Worm (Caenorhabditis elegans): ENCODE data around the gene H20J04.1.

The H20J04.1 gene

DNA sequence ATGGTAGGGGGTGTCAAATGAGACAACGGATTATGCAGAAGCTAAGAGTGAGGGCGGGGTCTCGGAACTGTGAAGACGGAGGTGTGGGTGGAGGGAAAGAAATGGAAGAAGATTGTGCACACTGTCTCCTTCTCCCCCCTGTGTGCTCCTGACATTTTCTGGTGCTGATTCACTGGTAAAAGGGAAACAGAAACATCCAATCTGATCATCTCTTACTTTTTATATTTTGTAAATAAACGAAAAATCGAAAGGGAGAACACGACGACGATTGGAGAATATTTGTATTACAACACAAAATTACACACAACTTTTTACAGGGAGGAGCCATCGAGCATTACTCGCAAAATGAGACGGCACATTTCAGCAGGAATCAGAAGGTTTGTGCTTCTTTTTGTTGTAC is 27.9 kb downstream of the H20J04.1 start, which contains the start of gene fkh-6:
Gene fkh-6, minus strand, starts transcription at position 101 of the 400 bp plus-strand sequence.
- TF ChIP-seq fkh-3 (tag; optimal IDR thresholded peaks at IDR 0.05) (no peak), madf-8 (GFP tag; conservative IDR thresholded peaks at IDR 0.05) (no peak), hsf-1 (GFP tag; IDR thresholded peaks at IDR 0.05) (no peak), ztf-26 (tag; optimal IDR thresholded peaks at IDR 0.05) (no peak), F52B5.7 (tag; optimal IDR thresholded peaks at IDR 0.05) (no peak), nfya-1 (tag; optimal IDR thresholded peaks at IDR 0.05; ENCODE audit: borderline replicate concordance, insufficient read depth) (no peak), Y95B8A.8 (GFP tag; IDR thresholded peaks at IDR 0.05) (no peak), mcd-1 (GFP tag; IDR thresholded peaks at IDR 0.05) (no peak), zfh-2 (GFP tag; conservative IDR thresholded peaks at IDR 0.05) (peak; percentile 66)

- TF ChIP-seq ama-1 (optimal IDR thresholded peaks at IDR 0.05), result no peak
- TF ChIP-seq ama-1 (GFP tag; optimal IDR thresholded peaks at IDR 0.05), result no peak
- no peak for TF ChIP-seq mes-4 (tag; optimal IDR thresholded peaks at IDR 0.05)
- TF ChIP-seq F52B5.7 (tag; optimal IDR thresholded peaks at IDR 0.05), result no peak
- TF ChIP-seq cebp-1 (GFP tag; IDR thresholded peaks at IDR 0.05), result no peak
- no peak for TF ChIP-seq cebp-1 (tag; optimal IDR thresholded peaks at IDR 0.05)
- no peak for TF ChIP-seq egl-44 (GFP tag; IDR thresholded peaks at IDR 0.05)
- TF ChIP-seq lin-26 (GFP tag; IDR thresholded peaks at IDR 0.05), result no peak
- no peak for TF ChIP-seq B0261.1 (tag; optimal IDR thresholded peaks at IDR 0.05)
- no peak for TF ChIP-seq ztf-3 (GFP tag; optimal IDR thresholded peaks at IDR 0.05)
- TF ChIP-seq zim-3 (tag; optimal IDR thresholded peaks at IDR 0.05), result no peak
- TF ChIP-seq lin-35 (GFP tag; optimal IDR thresholded peaks at IDR 0.05), result no peak
- no peak for TF ChIP-seq F23B12.7 (tag; optimal IDR thresholded peaks at IDR 0.05; ENCODE audit: insufficient read depth)
- TF ChIP-seq nfyb-1 (GFP tag; IDR thresholded peaks at IDR 0.05), result no peak
- no peak for TF ChIP-seq ZK185.1 (tag; optimal IDR thresholded peaks at IDR 0.05; ENCODE audit: poor library complexity, severe bottlenecking)
- no peak for TF ChIP-seq tbp1 (GFP tag; optimal IDR thresholded peaks at IDR 0.05)
- TF ChIP-seq K12H6.12 (tag; optimal IDR thresholded peaks at IDR 0.05), result no peak
Observed at ce11 chrII:4391072-4391471, 35.7 kb downstream of the H20J04.1 start.

DNA sequence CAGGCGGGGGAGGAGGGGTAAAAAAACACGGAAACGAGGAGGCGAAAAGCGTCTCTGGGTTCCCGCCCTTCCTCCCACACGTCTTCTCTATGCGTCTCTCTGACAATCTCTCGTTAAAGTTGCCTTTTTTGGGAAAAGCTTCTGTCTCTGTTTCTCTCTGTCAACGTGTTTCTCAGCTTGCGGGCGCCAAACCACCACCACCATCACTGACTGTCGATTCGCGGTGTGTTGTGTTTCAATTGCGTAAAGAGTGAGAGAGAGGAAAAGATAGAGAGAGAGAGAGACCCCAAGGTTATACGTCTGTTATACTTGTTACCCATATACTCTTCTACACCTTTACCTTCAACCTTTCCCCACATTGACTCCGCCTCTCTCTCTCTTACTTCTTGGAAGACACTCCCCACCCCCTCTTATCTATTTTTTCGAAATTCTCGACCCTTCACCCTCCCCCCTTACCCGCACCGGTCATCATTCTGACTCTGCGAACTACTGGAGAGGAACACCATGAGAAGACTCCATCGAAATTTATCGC is 37.2 kb downstream of the H20J04.1 start, which contains the start of gene mlt-7:
Gene mlt-7, plus strand, starts transcription at position 482 of the 532 bp plus-strand sequence.
- no peak for TF ChIP-seq nfya-2 (GFP tag; IDR thresholded peaks at IDR 0.05)
- no peak for TF ChIP-seq egrh-3 (GFP tag; IDR thresholded peaks at IDR 0.05)
- TF ChIP-seq lin-26 (GFP tag; IDR thresholded peaks at IDR 0.05), result 0 out of 2 replicates have a peak, but pooled peaks have one; percentile 38
- no peak for TF ChIP-seq F37B4.10 (GFP tag; IDR thresholded peaks at IDR 0.05)
- no peak for TF ChIP-seq F55B11.4 (tag; optimal IDR thresholded peaks at IDR 0.05; ENCODE audit: borderline replicate concordance, insufficient read depth)
- no peak for TF ChIP-seq sdz-38 (tag; optimal IDR thresholded peaks at IDR 0.05)
- no peak for TF ChIP-seq snpc-1.1 (tag; optimal IDR thresholded peaks at IDR 0.05; ENCODE audit: insufficient read depth)
- TF ChIP-seq Y79H2A.3 (GFP tag; conservative IDR thresholded peaks at IDR 0.05), result no peak

- TF ChIP-seq tbp1 (GFP tag; optimal IDR thresholded peaks at IDR 0.05) (no peak), F52B5.7 (tag; optimal IDR thresholded peaks at IDR 0.05) (no peak), T07F8.4 (tag; optimal IDR thresholded peaks at IDR 0.05) (no peak), nfyb-1 (GFP tag; IDR thresholded peaks at IDR 0.05) (no peak), B0336.3 (GFP tag; IDR thresholded peaks at IDR 0.05) (no peak), bed-1 (GFP tag; IDR thresholded peaks at IDR 0.05) (no peak), ccch-3 (GFP tag; optimal IDR thresholded peaks at IDR 0.05) (no peak), ztf-26 (tag; optimal IDR thresholded peaks at IDR 0.05) (no peak), cebp-2 (GFP tag; IDR thresholded peaks at IDR 0.05) (no peak), snpc-3.4 (tag; optimal IDR thresholded peaks at IDR 0.05) (no peak), hlh-12 (tag; optimal IDR thresholded peaks at IDR 0.05) (no peak), T26A5.8 (tag; optimal IDR thresholded peaks at IDR 0.05) (no peak), B0261.1 (tag; optimal IDR thresholded peaks at IDR 0.05) (no peak)
Observed at ce11 chrII:4394438-4394837, 39.0 kb downstream of the H20J04.1 start.

Measured in whole organism, young adult.